Worm (Caenorhabditis elegans) whole organism, mixed stage, embryonic: Measurements from ENCODE around the gene xpb-1.

Experiments used
- blmp-1 ChIP-seq: fragments of 150-350 bp; optimal IDR thresholded peaks from 2 replicates; lab custom pipeline; 2014; ENCODE audit warnings: missing biosample characterization, missing genetic modification characterization
- pha-4 ChIP-seq: fragments of 150-350 bp; optimal IDR thresholded peaks from 2 replicates; lab custom pipeline; 2018; ENCODE audit warnings: missing biosample characterization, missing genetic modification reagents, missing genetic modification characterization
- snpc-4 ChIP-seq: fragments of 150-350 bp; optimal IDR thresholded peaks from 2 replicates; lab custom pipeline; 2014; ENCODE audit warnings: missing biosample characterization, missing genetic modification characterization
- unc-120 ChIP-seq: sonication (generic microtip); optimal IDR thresholded peaks from 2 replicates; lab custom pipeline; 2017; ENCODE audit warnings: missing genetic modification characterization, missing compliant biosample characterization; ENCODE audit not compliant: poor library complexity, severe bottlenecking

DNA sequence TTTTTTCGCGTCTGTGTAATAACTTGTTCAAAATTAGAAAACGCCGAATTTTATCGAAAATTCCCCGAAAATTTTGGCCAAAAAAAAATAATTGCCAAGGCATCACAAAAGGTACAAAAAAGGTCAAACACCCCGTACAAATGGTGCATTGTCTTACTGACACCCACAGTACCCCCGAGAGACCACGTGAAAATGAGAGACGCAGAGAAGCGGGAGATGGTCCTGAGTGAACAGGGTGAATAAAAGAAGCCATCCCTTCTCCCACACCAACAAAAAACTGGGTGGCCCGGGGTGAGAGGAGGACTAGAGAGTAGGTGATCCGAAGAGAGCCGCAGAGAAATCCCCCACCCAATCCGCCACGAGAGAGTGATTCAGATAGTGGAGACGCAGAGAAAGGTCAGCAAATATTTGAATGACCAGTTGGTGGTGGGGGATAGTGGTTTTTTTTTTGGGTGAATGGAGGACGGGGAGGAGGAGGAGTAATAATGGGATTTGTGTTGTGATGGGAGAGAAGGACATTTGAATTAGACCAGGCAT lies 45.1 kb upstream of the xpb-1 start:
- TF ChIP-seq unc-120 (tag; lab: Kevin White, UChicago): no peak
- no peak for TF ChIP-seq pha-4 (tag; lab: Kevin White, UChicago)
- no peak for TF ChIP-seq blmp-1 (tag; lab: Kevin White, UChicago)
- TF ChIP-seq snpc-4 (tag; lab: Kevin White, UChicago): no peak
